Worm (Caenorhabditis elegans) whole organism, L2 larva: ENCODE measurements around the gene T01G5.6.
A peak's percentile ranks its signal among the peaks of the same experiment; 100 is the strongest.

Experiments
- Y55F3AM.14 ChIP-seq: fragments of 200-800 bp; sonication (Bioruptor generic); optimal IDR thresholded peaks from 2 replicates; lab custom pipeline; 2018; ENCODE audit warnings: mild to moderate bottlenecking, missing genetic modification characterization, missing compliant biosample characterization
- ZK546.5 ChIP-seq: sonication (generic microtip); optimal IDR thresholded peaks from 2 replicates; lab custom pipeline; 2017; ENCODE audit warnings: missing biosample characterization, missing genetic modification characterization
- ceh-82 ChIP-seq: fragments of 150-350 bp; optimal IDR thresholded peaks from 2 replicates; lab custom pipeline; 2014; ENCODE audit warnings: missing biosample characterization, missing genetic modification characterization
- egl-27 ChIP-seq: sonication (generic microtip); optimal IDR thresholded peaks from 3 replicates; lab custom pipeline; 2017; ENCODE audit warnings: missing biosample characterization, missing genetic modification reagents, missing genetic modification characterization
- elt-1 ChIP-seq: fragments of 150-350 bp; optimal IDR thresholded peaks from 2 replicates; lab custom pipeline; 2014; ENCODE audit warnings: missing biosample characterization, missing genetic modification characterization
- lin-39 ChIP-seq: fragments of 150-350 bp; optimal IDR thresholded peaks from 2 replicates; lab custom pipeline; 2014; ENCODE audit warnings: missing biosample characterization, missing genetic modification reagents, missing genetic modification characterization
- mbf-1 ChIP-seq: sonication (generic microtip); optimal IDR thresholded peaks from 2 replicates; lab custom pipeline; 2017; ENCODE audit warnings: missing biosample characterization, missing genetic modification characterization
- nhr-10 ChIP-seq: sonication (generic microtip); optimal IDR thresholded peaks from 2 replicates; lab custom pipeline; 2017; ENCODE audit warnings: missing biosample characterization, missing genetic modification characterization
- nhr-21 ChIP-seq: fragments of 150-350 bp; optimal IDR thresholded peaks from 2 replicates; lab custom pipeline; 2014; ENCODE audit warnings: missing biosample characterization, missing genetic modification characterization
- nhr-6 ChIP-seq: fragments of 150-350 bp; optimal IDR thresholded peaks from 2 replicates; lab custom pipeline; 2014; ENCODE audit warnings: missing biosample characterization, missing genetic modification characterization
- snpc-4 ChIP-seq: fragments of 150-350 bp; optimal IDR thresholded peaks from 2 replicates; lab custom pipeline; 2014; ENCODE audit warnings: missing biosample characterization, missing genetic modification characterization
- unc-39 ChIP-seq: fragments of 150-350 bp; optimal IDR thresholded peaks from 2 replicates; lab custom pipeline; 2014; ENCODE audit warnings: missing biosample characterization, missing genetic modification characterization
- unc-55 ChIP-seq: fragments of 150-350 bp; sonication (generic microtip); optimal IDR thresholded peaks from 3 replicates; lab custom pipeline; 2014; ENCODE audit warnings: missing biosample characterization, missing genetic modification reagents, missing genetic modification characterization
- unc-62 ChIP-seq: fragments of 150-350 bp; optimal IDR thresholded peaks from 2 replicates; lab custom pipeline; 2014; ENCODE audit warnings: missing biosample characterization, missing genetic modification reagents, missing genetic modification characterization

DNA sequence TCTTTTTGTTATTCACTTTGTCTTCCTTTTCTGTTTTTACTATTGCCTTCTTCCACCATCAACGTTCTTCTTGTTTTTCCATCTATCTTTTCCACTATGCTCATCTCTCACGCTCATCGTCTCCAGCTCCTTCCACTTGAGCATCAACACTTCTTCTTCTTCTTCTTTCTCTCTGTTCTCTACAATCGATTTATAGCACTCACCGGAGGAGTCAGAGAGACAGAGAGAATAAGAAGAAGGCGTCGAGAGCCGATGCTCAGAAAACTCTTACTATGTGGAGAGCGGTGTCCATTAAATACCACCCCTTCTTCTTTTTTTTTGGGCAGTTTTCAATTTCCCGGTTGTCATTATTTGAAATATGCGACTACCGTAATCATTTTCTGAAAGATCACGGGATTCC, 39.0 kb downstream of the T01G5.6 start:
- TF ChIP-seq mbf-1 (tag; lab: Kevin White, UChicago), result no peak
- no peak for TF ChIP-seq egl-27 (tag; lab: Kevin White, UChicago)
- no peak for TF ChIP-seq unc-39 (tag; lab: Kevin White, UChicago)
- TF ChIP-seq elt-1 (tag; lab: Kevin White, UChicago), result no peak
- TF ChIP-seq Y55F3AM.14 (GFP tag; lab: Kevin White, UChicago), result no peak
- no peak for TF ChIP-seq unc-62 (GFP tag; lab: Kevin White, UChicago)
- no peak for TF ChIP-seq snpc-4 (tag; lab: Kevin White, UChicago)
- no peak for TF ChIP-seq ZK546.5 (tag; lab: Kevin White, UChicago)
- TF ChIP-seq nhr-6 (tag; lab: Kevin White, UChicago), result no peak
- no peak for TF ChIP-seq nhr-21 (tag; lab: Kevin White, UChicago)
- TF ChIP-seq lin-39, result no peak
- TF ChIP-seq ceh-82 (tag; lab: Kevin White, UChicago), result no peak
- TF ChIP-seq unc-55, result peak; percentile 82
- no peak for TF ChIP-seq nhr-10
